Fruit fly (Drosophila melanogaster) whole organism, prepupa: ENCODE results near the gene CG9168.

ENCODE experiments used
- CG10631 ChIP-seq: fragments of 200-800 bp; sonication (Bioruptor generic); optimal IDR thresholded peaks from 2 replicates; lab custom pipeline; 2016; ENCODE audit warnings: missing biosample characterization, missing genetic modification characterization
- CG10669 ChIP-seq: fragments of 200-800 bp; sonication (Bioruptor generic); optimal IDR thresholded peaks from 3 replicates; lab custom pipeline; 2018; ENCODE audit warnings: missing biosample characterization, mild to moderate bottlenecking, missing genetic modification characterization, moderate library complexity
- CG11294 ChIP-seq: fragments of 200-800 bp; sonication (Bioruptor generic); IDR thresholded peaks from 2 replicates; pipeline ENCODE4 v1.3.6; 2022; ENCODE audit warnings: missing biosample characterization, missing genetic modification characterization
- CG11762 ChIP-seq: fragments of 200-800 bp; sonication (Bioruptor generic); optimal IDR thresholded peaks from 3 replicates; lab custom pipeline; 2016; ENCODE audit warnings: missing biosample characterization, missing genetic modification characterization; ENCODE audit not compliant: insufficient read depth
- CG11902 ChIP-seq: fragments of 200-800 bp; sonication (Bioruptor generic); optimal IDR thresholded peaks from 3 replicates; lab custom pipeline; 2016; ENCODE audit warnings: missing biosample characterization, missing genetic modification characterization
- CG1621 ChIP-seq: fragments of 200-800 bp; sonication (Bioruptor generic); optimal IDR thresholded peaks from 3 replicates; lab custom pipeline; 2018; ENCODE audit warnings: missing biosample characterization, mild to moderate bottlenecking, missing genetic modification characterization
- CG16779 ChIP-seq: fragments of 200-800 bp; sonication (Bioruptor generic); optimal IDR thresholded peaks from 3 replicates; lab custom pipeline; 2017; ENCODE audit warnings: missing biosample characterization, mild to moderate bottlenecking, missing genetic modification characterization
- CG3032 ChIP-seq: fragments of 200-800 bp; optimal IDR thresholded peaks from 2 replicates; lab custom pipeline; 2019; ENCODE audit warnings: missing biosample characterization, mild to moderate bottlenecking, missing genetic modification characterization, moderate library complexity
- CG31627 ChIP-seq: fragments of 200-800 bp; sonication (Bioruptor generic); optimal IDR thresholded peaks from 3 replicates; lab custom pipeline; 2016; ENCODE audit warnings: missing biosample characterization, missing genetic modification characterization
- CG3919 ChIP-seq: fragments of 200-800 bp; sonication (Bioruptor generic); optimal IDR thresholded peaks from 3 replicates; lab custom pipeline; 2016; ENCODE audit warnings: missing biosample characterization, missing genetic modification characterization
- CG4318 ChIP-seq: fragments of 200-800 bp; sonication (Bioruptor generic); optimal IDR thresholded peaks from 3 replicates; lab custom pipeline; 2017; ENCODE audit warnings: missing biosample characterization, mild to moderate bottlenecking, missing genetic modification characterization
- CG6163 ChIP-seq: fragments of 200-800 bp; sonication (Bioruptor generic); IDR thresholded peaks from 3 replicates; pipeline ENCODE4 v1.3.6; 2022; ENCODE audit warnings: missing biosample characterization, missing genetic modification characterization
- CG6276 ChIP-seq: fragments of 200-800 bp; sonication (Bioruptor generic); optimal IDR thresholded peaks from 2 replicates; lab custom pipeline; 2017; ENCODE audit warnings: missing biosample characterization, mild to moderate bottlenecking, missing genetic modification characterization
- CG6792 ChIP-seq: fragments of 200-800 bp; sonication (Bioruptor generic); optimal IDR thresholded peaks from 3 replicates; lab custom pipeline; 2016; ENCODE audit warnings: missing biosample characterization, missing genetic modification characterization
- CG6808 ChIP-seq: fragments of 200-800 bp; sonication (Bioruptor generic); optimal IDR thresholded peaks from 3 replicates; lab custom pipeline; 2017; ENCODE audit warnings: missing biosample characterization, missing genetic modification characterization, mild to moderate bottlenecking, moderate library complexity, missing genetic modification reagents
- CG6854 ChIP-seq: fragments of 200-800 bp; sonication (Bioruptor generic); optimal IDR thresholded peaks from 2 replicates; lab custom pipeline; 2017; ENCODE audit warnings: missing biosample characterization, mild to moderate bottlenecking, missing genetic modification characterization
- CG7368 ChIP-seq: fragments of 200-800 bp; sonication (Bioruptor generic); optimal IDR thresholded peaks from 3 replicates; lab custom pipeline; 2016; ENCODE audit warnings: missing biosample characterization, missing genetic modification characterization
- CG8319 ChIP-seq: fragments of 200-800 bp; sonication (Bioruptor generic); optimal IDR thresholded peaks from 3 replicates; lab custom pipeline; 2016; ENCODE audit warnings: missing biosample characterization, missing genetic modification characterization
- CG9139 ChIP-seq: fragments of 200-800 bp; sonication (Bioruptor generic); optimal IDR thresholded peaks from 3 replicates; lab custom pipeline; 2017; ENCODE audit warnings: missing biosample characterization, mild to moderate bottlenecking, missing genetic modification characterization
- Eip75B ChIP-seq: fragments of 200-800 bp; sonication (Bioruptor generic); optimal IDR thresholded peaks from 3 replicates; lab custom pipeline; 2016; ENCODE audit warnings: missing biosample characterization, missing genetic modification characterization
- Ets21C ChIP-seq: fragments of 200-800 bp; sonication (Bioruptor generic); optimal IDR thresholded peaks from 3 replicates; lab custom pipeline; 2016; ENCODE audit warnings: missing biosample characterization, missing genetic modification characterization
- Ets96B ChIP-seq: fragments of 200-800 bp; optimal IDR thresholded peaks from 2 replicates; lab custom pipeline; 2019; ENCODE audit warnings: missing biosample characterization, mild to moderate bottlenecking, missing genetic modification characterization, moderate library complexity
- Gug ChIP-seq: fragments of 200-800 bp; sonication (Bioruptor generic); IDR thresholded peaks from 2 replicates; pipeline ENCODE4 v1.3.6; 2022; ENCODE audit warnings: missing biosample characterization, missing genetic modification characterization
- Hr38 ChIP-seq: sonication (Bioruptor generic); optimal IDR thresholded peaks from 2 replicates; lab custom pipeline; 2016; ENCODE audit warnings: missing biosample characterization, missing genetic modification characterization
- Hr39 ChIP-seq: fragments of 200-800 bp; sonication (Bioruptor generic); optimal IDR thresholded peaks from 2 replicates; lab custom pipeline; 2016; ENCODE audit warnings: missing biosample characterization, missing genetic modification characterization
- Hr4 ChIP-seq: fragments of 200-800 bp; sonication (Bioruptor generic); optimal IDR thresholded peaks from 3 replicates; lab custom pipeline; 2016; ENCODE audit warnings: missing biosample characterization, missing genetic modification characterization
- Lpt ChIP-seq: fragments of 200-800 bp; sonication (Bioruptor generic); optimal IDR thresholded peaks from 3 replicates; lab custom pipeline; 2016; ENCODE audit warnings: missing biosample characterization, missing genetic modification characterization
- OdsH ChIP-seq: fragments of 200-800 bp; sonication (Bioruptor generic); optimal IDR thresholded peaks from 3 replicates; lab custom pipeline; 2016; ENCODE audit warnings: missing biosample characterization, missing genetic modification characterization
- Smox ChIP-seq: fragments of 200-800 bp; sonication (Bioruptor generic); optimal IDR thresholded peaks from 3 replicates; lab custom pipeline; 2016; ENCODE audit warnings: missing biosample characterization, missing genetic modification characterization
- Sox102F ChIP-seq: fragments of 200-800 bp; sonication (Bioruptor generic); optimal IDR thresholded peaks from 2 replicates; lab custom pipeline; 2016; ENCODE audit warnings: missing biosample characterization, mild to moderate bottlenecking, missing genetic modification characterization
- Sox15 ChIP-seq: fragments of 200-800 bp; sonication (Bioruptor generic); optimal IDR thresholded peaks from 3 replicates; lab custom pipeline; 2016; ENCODE audit warnings: missing biosample characterization, missing genetic modification characterization
- achi ChIP-seq: fragments of 200-800 bp; sonication (Bioruptor generic); optimal IDR thresholded peaks from 3 replicates; lab custom pipeline; 2016; ENCODE audit warnings: missing biosample characterization, missing genetic modification characterization
- acj6 ChIP-seq: fragments of 200-800 bp; sonication (Bioruptor generic); optimal IDR thresholded peaks from 3 replicates; lab custom pipeline; 2016; ENCODE audit warnings: missing biosample characterization, missing genetic modification characterization
- dsx ChIP-seq: fragments of 200-800 bp; optimal IDR thresholded peaks from 3 replicates; lab custom pipeline; 2019; ENCODE audit warnings: missing biosample characterization, mild to moderate bottlenecking, missing genetic modification characterization, moderate library complexity; ENCODE audit not compliant: poor library complexity, severe bottlenecking
- esn ChIP-seq: fragments of 200-800 bp; sonication (Bioruptor generic); optimal IDR thresholded peaks from 2 replicates; lab custom pipeline; 2016; ENCODE audit warnings: missing biosample characterization, mild to moderate bottlenecking, missing genetic modification characterization, moderate library complexity
- fd59A ChIP-seq: fragments of 200-800 bp; sonication (Bioruptor generic); optimal IDR thresholded peaks from 2 replicates; lab custom pipeline; 2017; ENCODE audit warnings: missing biosample characterization, mild to moderate bottlenecking, missing genetic modification characterization, missing genetic modification reagents
- fd85E ChIP-seq: fragments of 200-800 bp; sonication (Bioruptor generic); optimal IDR thresholded peaks from 3 replicates; lab custom pipeline; 2016; ENCODE audit warnings: missing biosample characterization, missing genetic modification characterization
- fkh ChIP-seq: fragments of 200-800 bp; sonication (Bioruptor generic); optimal IDR thresholded peaks from 3 replicates; lab custom pipeline; 2017; ENCODE audit warnings: missing biosample characterization, mild to moderate bottlenecking, missing genetic modification characterization, moderate library complexity
- lz ChIP-seq: fragments of 200-800 bp; sonication (Bioruptor generic); optimal IDR thresholded peaks from 3 replicates; lab custom pipeline; 2016; ENCODE audit warnings: missing biosample characterization, missing genetic modification characterization
- pdm3 ChIP-seq: fragments of 200-800 bp; sonication (Bioruptor generic); optimal IDR thresholded peaks from 3 replicates; lab custom pipeline; 2016; ENCODE audit warnings: missing biosample characterization, missing genetic modification characterization
- salr ChIP-seq, 2 experiments: fragments of 200-800 bp; sonication (Bioruptor generic); optimal IDR thresholded peaks; 3 replicates each; lab custom pipeline; 2016 to 2018; ENCODE audit warnings: missing biosample characterization in 2 of 2, missing genetic modification characterization in 2 of 2, mild to moderate bottlenecking in 1 of 2
- spab ChIP-seq: fragments of 200-800 bp; sonication (Bioruptor generic); optimal IDR thresholded peaks from 2 replicates; lab custom pipeline; 2017; ENCODE audit warnings: missing biosample characterization, mild to moderate bottlenecking, missing genetic modification characterization, missing genetic modification reagents
- ss ChIP-seq, 2 experiments: fragments of 200-800 bp; sonication (Bioruptor generic); optimal IDR thresholded peaks; 2 replicates in 1 of 2; 3 replicates in 1 of 2; lab custom pipeline; 2017 to 2018; ENCODE audit warnings: mild to moderate bottlenecking in 2 of 2, missing biosample characterization in 2 of 2, missing genetic modification characterization in 2 of 2, moderate library complexity in 1 of 2
- svp ChIP-seq: fragments of 200-800 bp; sonication (Bioruptor generic); peaks from one replicate; lab custom pipeline; 2016; ENCODE audit warnings: missing biosample characterization, missing genetic modification characterization
- topi ChIP-seq: fragments of 200-800 bp; sonication (Bioruptor generic); optimal IDR thresholded peaks from 3 replicates; lab custom pipeline; 2016; ENCODE audit warnings: missing biosample characterization, missing genetic modification characterization
- vri ChIP-seq: fragments of 200-800 bp; sonication (Bioruptor generic); optimal IDR thresholded peaks from 3 replicates; lab custom pipeline; 2016; ENCODE audit warnings: missing biosample characterization, mild to moderate bottlenecking, missing genetic modification characterization

The CG9168 gene

dm6 chr3L:1370939-1371338, 39.9 kb upstream of the CG9168 start (continued):
- peak; percentile 29 for TF ChIP-seq lz
- TF ChIP-seq CG4318 (GFP tag; lab: Kevin White, UChicago): peak; percentile 45
- no peak for TF ChIP-seq CG11762
- TF ChIP-seq Smox (GFP tag; lab: Kevin White, UChicago): peak; percentile 17
- no peak for TF ChIP-seq CG3032 (tag; lab: Kevin White, UChicago)
- no peak for TF ChIP-seq Hr38
- no peak for TF ChIP-seq CG11902 (GFP tag; lab: Kevin White, UChicago)
- TF ChIP-seq OdsH (GFP tag; lab: Kevin White, UChicago): peak; percentile 66
- peak; percentile 81 for TF ChIP-seq Hr4
- TF ChIP-seq Sox15 (GFP tag; lab: Kevin White, UChicago): peak; percentile 11
- TF ChIP-seq fd85E (GFP tag; lab: Kevin White, UChicago): no peak
- peak; percentile 17 for TF ChIP-seq CG10669 (GFP tag; lab: Kevin White, UChicago)
- TF ChIP-seq CG6792 (GFP tag; lab: Kevin White, UChicago): no peak
- no peak for TF ChIP-seq ss (GFP tag; optimal IDR thresholded peaks at IDR 0.05; lab: Kevin White, UChicago)
- TF ChIP-seq CG9139 (GFP tag; lab: Kevin White, UChicago): no peak
- TF ChIP-seq CG11294 (GFP tag; lab: Robert Waterston, UW): 0 out of 2 replicates have a peak, but pooled peaks have one; percentile 18
- TF ChIP-seq Gug (GFP tag; lab: Robert Waterston, UW): no peak
- peak; percentile 35 for TF ChIP-seq Ets96B (tag; lab: Kevin White, UChicago)
- TF ChIP-seq CG16779 (tag; lab: Kevin White, UChicago): no peak
- TF ChIP-seq CG31627 (GFP tag; lab: Kevin White, UChicago): peak; percentile 36
- no peak for TF ChIP-seq CG8319 (GFP tag; lab: Kevin White, UChicago)
- TF ChIP-seq, all 60 proteins: peak for 35

dm6 chr3L:1374438-1375133, 36.3 kb upstream of the CG9168 start:
- TF ChIP-seq CG6792 (GFP tag; lab: Kevin White, UChicago) (peak; percentile 56), achi (peak; percentile 48), CG1621 (peak; percentile 10), Lpt (GFP tag; lab: Kevin White, UChicago) (peak; percentile 29), salr (GFP tag; optimal IDR thresholded peaks at IDR 0.05; lab: Kevin White, UChicago) (peak in 1 of 2 experiments; percentile 57), fd85E (GFP tag; lab: Kevin White, UChicago) (no peak), CG7368 (GFP tag; lab: Kevin White, UChicago) (no peak), vri (no peak), Ets21C (GFP tag; lab: Kevin White, UChicago) (peak; percentile 25), esn (GFP tag; lab: Kevin White, UChicago) (peak; percentile 73), CG9139 (GFP tag; lab: Kevin White, UChicago) (no peak), CG31627 (GFP tag; lab: Kevin White, UChicago) (peak; percentile 74), ss (GFP tag; optimal IDR thresholded peaks at IDR 0.05; lab: Kevin White, UChicago) (no peak), dsx (no peak), Sox102F (GFP tag; lab: Kevin White, UChicago) (peak; percentile 69), CG10669 (GFP tag; lab: Kevin White, UChicago) (no peak), topi (GFP tag; lab: Kevin White, UChicago) (peak; percentile 37), Eip75B (peak; percentile 45), Sox15 (GFP tag; lab: Kevin White, UChicago) (peak; percentile 39), CG3032 (tag; lab: Kevin White, UChicago) (peak; percentile 28), Gug (GFP tag; lab: Robert Waterston, UW) (peak; percentile 61; the same call in 1 of the 2 replicates), Hr38 (no peak), svp (GFP tag; lab: Kevin White, UChicago) (peak; percentile 80), CG10631 (GFP tag; lab: Kevin White, UChicago) (peak; percentile 55), CG6808 (GFP tag; lab: Kevin White, UChicago) (no peak), CG11294 (GFP tag; lab: Robert Waterston, UW) (peak; percentile 44; the same call in 1 of the 2 replicates), CG6854 (GFP tag; lab: Kevin White, UChicago) (no peak), fd59A (GFP tag; lab: Kevin White, UChicago) (peak; percentile 12), CG11762 (no peak), acj6 (GFP tag; lab: Kevin White, UChicago) (peak; percentile 74), CG3919 (GFP tag; lab: Kevin White, UChicago) (peak; percentile 46), spab (no peak), pdm3 (peak; percentile 74), CG6276 (GFP tag; lab: Kevin White, UChicago) (peak; percentile 31), fkh (GFP tag; lab: Kevin White, UChicago) (no peak), Hr39 (GFP tag; lab: Kevin White, UChicago) (peak; percentile 72), CG8319 (GFP tag; lab: Kevin White, UChicago) (no peak), CG6163 (peak; percentile 82), Hr4 (peak; percentile 82)
